Worm (Caenorhabditis elegans): ENCODE data around the gene C06E1.9.

ce11 chrIII:8656957-8657356 is 47.4 kb upstream of the C06E1.9 start:
- TF ChIP-seq dpl-1 (GFP tag; optimal IDR thresholded peaks at IDR 0.05) = no peak
- TF ChIP-seq D2030.7 (GFP tag; IDR thresholded peaks at IDR 0.05) = no peak
- TF ChIP-seq aptf-2 (GFP tag; conservative IDR thresholded peaks at IDR 0.05) = no peak
